Worm (Caenorhabditis elegans): ENCODE results near the gene EEED8.12.

Gene EEED8.12

ce11 chrII:5377467-5378238, 31.2 kb downstream of the EEED8.12 start, which contains the start of gene prdx-2 (continued):
- TF ChIP-seq ceh-91 (GFP tag; IDR thresholded peaks at IDR 0.05) (peak; percentile 94), Y95B8A.8 (GFP tag; IDR thresholded peaks at IDR 0.05) (peak; percentile 67; the same call in 1 of the 2 replicates), ccch-3 (GFP tag; optimal IDR thresholded peaks at IDR 0.05) (no peak)

ce11 chrII:5374967-5375366, 33.9 kb downstream of the EEED8.12 start, which contains the start of gene algn-2:
algn-2 (plus strand) TSS chrII:5375267.
- TF ChIP-seq lin-54 (GFP tag; optimal IDR thresholded peaks at IDR 0.05) (no peak), K11D2.4 (GFP tag; IDR thresholded peaks at IDR 0.05) (no peak), hlh-26 (GFP tag; conservative IDR thresholded peaks at IDR 0.05) (no peak), cebp-2 (GFP tag; IDR thresholded peaks at IDR 0.05) (no peak), rcor-1 (GFP tag; IDR thresholded peaks at IDR 0.05) (no peak), ceh-100 (GFP tag; IDR thresholded peaks at IDR 0.05) (no peak), F33H1.4 (GFP tag; IDR thresholded peaks at IDR 0.05) (no peak), snpc-1.3 (tag; optimal IDR thresholded peaks at IDR 0.05; ENCODE audit: insufficient read depth) (no peak), bed-2 (GFP tag; IDR thresholded peaks at IDR 0.05) (no peak), Y53F4B.3 (GFP tag; IDR thresholded peaks at IDR 0.05) (no peak), unc-62 (GFP tag; optimal IDR thresholded peaks at IDR 0.05) (no peak), lin-35 (GFP tag; optimal IDR thresholded peaks at IDR 0.05) (no peak), B0035.1 (tag; optimal IDR thresholded peaks at IDR 0.05) (no peak), nhr-90 (tag; optimal IDR thresholded peaks at IDR 0.05) (no peak), gei-17 (GFP tag; optimal IDR thresholded peaks at IDR 0.05) (no peak), pbrm-1 (GFP tag; IDR thresholded peaks at IDR 0.05) (no peak), egl-44 (GFP tag; IDR thresholded peaks at IDR 0.05) (no peak), ceh-27 (GFP tag; optimal IDR thresholded peaks at IDR 0.05) (no peak), him-1 (tag; optimal IDR thresholded peaks at IDR 0.05) (no peak)

ce11 chrII:5373275-5374047, 35.4 kb downstream of the EEED8.12 start, which contains the start of the genes agt-2 and F09E5.3:
agt-2 (minus strand) TSS chrII:5373827.
F09E5.3 (plus strand) TSS chrII:5373997.
- TF ChIP-seq cebp-1 (GFP tag; IDR thresholded peaks at IDR 0.05) (no peak), cebp-1 (tag; optimal IDR thresholded peaks at IDR 0.05) (peak; percentile 84), hmg-1.2 (GFP tag; IDR thresholded peaks at IDR 0.05) (peak; percentile 78), let-607 (tag; optimal IDR thresholded peaks at IDR 0.05) (peak; percentile 30 to 51), F10E7.11 (tag; optimal IDR thresholded peaks at IDR 0.05) (no peak), hrde-1 (tag; optimal IDR thresholded peaks at IDR 0.05; ENCODE audit: borderline replicate concordance) (no peak), mcd-1 (GFP tag; IDR thresholded peaks at IDR 0.05) (peak; percentile 82), efl-1 (GFP tag; optimal IDR thresholded peaks at IDR 0.05) (peak; percentile 40), lsl-1 (GFP tag; optimal IDR thresholded peaks at IDR 0.05) (peak; percentile 71), K11D2.4 (GFP tag; IDR thresholded peaks at IDR 0.05) (peak; percentile 83), C17E4.6 (GFP tag; IDR thresholded peaks at IDR 0.05) (peak; percentile 58; the same call in 1 of the 2 replicates), ekl-4 (GFP tag; IDR thresholded peaks at IDR 0.05) (peak; percentile 91), Y53F4B.3 (GFP tag; IDR thresholded peaks at IDR 0.05) (no peak), sea-2 (GFP tag; IDR thresholded peaks at IDR 0.05) (no peak), xnd-1 (tag; optimal IDR thresholded peaks at IDR 0.05) (no peak), F33H1.4 (GFP tag; IDR thresholded peaks at IDR 0.05) (peak; percentile 53), nhr-27 (tag; optimal IDR thresholded peaks at IDR 0.05) (no peak), ceh-27 (GFP tag; optimal IDR thresholded peaks at IDR 0.05) (peak; percentile 80), repo-1 (tag; optimal IDR thresholded peaks at IDR 0.05) (peak; percentile 56), F23B12.7 (tag; optimal IDR thresholded peaks at IDR 0.05; ENCODE audit: insufficient read depth) (peak; percentile 13), snpc-4 (GFP tag; optimal IDR thresholded peaks at IDR 0.05) (no peak), snpc-4 (tag; optimal IDR thresholded peaks at IDR 0.05) (peak; percentile 5 to 72 (median 52)), attf-3 (GFP tag; conservative IDR thresholded peaks at IDR 0.05) (peak; percentile 59), ztf-6 (GFP tag; IDR thresholded peaks at IDR 0.05) (no peak), ztf-26 (tag; optimal IDR thresholded peaks at IDR 0.05) (peak; percentile 58)
